Worm (Caenorhabditis elegans) whole organism, young adult: ENCODE results near the gene K04C2.2.
A peak's percentile ranks its signal among the peaks of the same experiment; 100 is the strongest.

Source experiments
- B0261.1 ChIP-seq: sonication (generic microtip); optimal IDR thresholded peaks from 2 replicates; lab custom pipeline; 2016; ENCODE audit warnings: mild to moderate bottlenecking, missing genetic modification characterization, moderate library complexity, missing compliant biosample characterization
- B0336.3 ChIP-seq: fragments of 200-800 bp; sonication (Bioruptor generic); IDR thresholded peaks from 2 replicates; pipeline ENCODE4 v1.3.6; 2022; ENCODE audit warnings: missing genetic modification characterization, missing compliant biosample characterization
- D2030.7 ChIP-seq: fragments of 200-800 bp; sonication (Bioruptor generic); IDR thresholded peaks from 2 replicates; pipeline ENCODE4 v1.3.6; 2022; ENCODE audit warnings: missing genetic modification reagents, missing genetic modification characterization, missing compliant biosample characterization
- F23B12.7 ChIP-seq: sonication (generic microtip); optimal IDR thresholded peaks from 2 replicates; lab custom pipeline; 2017; ENCODE audit warnings: missing genetic modification characterization, mild to moderate bottlenecking, missing compliant biosample characterization, antibody characterized with exemption, moderate library complexity; ENCODE audit not compliant: insufficient read depth
- F37B4.10 ChIP-seq: fragments of 200-800 bp; sonication (Bioruptor generic); IDR thresholded peaks from 2 replicates; pipeline ENCODE4 v1.3.6; 2022; ENCODE audit warnings: missing genetic modification characterization, missing compliant biosample characterization
- F39B2.1 ChIP-seq: fragments of 200-800 bp; sonication (Bioruptor generic); IDR thresholded peaks from 2 replicates; pipeline ENCODE4 v1.3.6; 2022; ENCODE audit warnings: missing genetic modification reagents, missing genetic modification characterization, missing compliant biosample characterization
- F52B5.7 ChIP-seq: sonication (generic microtip); optimal IDR thresholded peaks from 2 replicates; lab custom pipeline; 2016; ENCODE audit warnings: mild to moderate bottlenecking, missing genetic modification characterization, missing compliant biosample characterization
- K11D2.4 ChIP-seq: fragments of 200-800 bp; sonication (Bioruptor generic); IDR thresholded peaks from 2 replicates; pipeline ENCODE4 v1.3.6; 2022; ENCODE audit warnings: missing genetic modification reagents, missing genetic modification characterization, missing compliant biosample characterization
- T26A5.8 ChIP-seq: sonication (generic microtip); optimal IDR thresholded peaks from 2 replicates; lab custom pipeline; 2016; ENCODE audit warnings: missing genetic modification characterization, missing compliant biosample characterization
- Y79H2A.3 ChIP-seq: fragments of 200-800 bp; sonication (Bioruptor generic); conservative IDR thresholded peaks from 2 replicates; pipeline ENCODE4 v1.3.6; 2022; ENCODE audit warnings: missing genetic modification reagents, missing genetic modification characterization, missing compliant biosample characterization
- Y95B8A.8 ChIP-seq: fragments of 200-800 bp; sonication (Bioruptor generic); IDR thresholded peaks from 2 replicates; pipeline ENCODE4 v1.3.6; 2022; ENCODE audit warnings: missing genetic modification reagents, missing genetic modification characterization, missing compliant biosample characterization
- attf-5 ChIP-seq: fragments of 200-800 bp; sonication (Bioruptor generic); optimal IDR thresholded peaks from 2 replicates; lab custom pipeline; 2018; ENCODE audit warnings: mild to moderate bottlenecking, missing genetic modification characterization, missing compliant biosample characterization
- cebp-1 ChIP-seq, 2 experiments: fragments of 200-800 bp in 1 of 2; sonication (Bioruptor generic) in 1 of 2; sonication (generic microtip) in 1 of 2; IDR thresholded peaks in 1 of 2; optimal IDR thresholded peaks in 1 of 2; 2 replicates each; pipeline versions ENCODE4 v1.3.6 to Lab custom; 2017 to 2022; ENCODE audit warnings: missing compliant biosample characterization in 2 of 2, missing genetic modification characterization in 2 of 2, mild to moderate bottlenecking in 1 of 2, missing genetic modification reagents in 1 of 2, moderate library complexity in 1 of 2
- ceh-27 ChIP-seq: fragments of 200-800 bp; sonication (Bioruptor generic); optimal IDR thresholded peaks from 2 replicates; lab custom pipeline; 2018; ENCODE audit warnings: mild to moderate bottlenecking, missing genetic modification characterization, moderate library complexity, missing compliant biosample characterization
- ceh-58 ChIP-seq: fragments of 200-800 bp; sonication (Bioruptor generic); IDR thresholded peaks from 2 replicates; pipeline ENCODE4 v1.3.6; 2022; ENCODE audit warnings: missing genetic modification characterization, missing compliant biosample characterization
- ceh-79 ChIP-seq: sonication (generic microtip); optimal IDR thresholded peaks from 2 replicates; lab custom pipeline; 2017; ENCODE audit warnings: mild to moderate bottlenecking, missing genetic modification characterization, missing compliant biosample characterization
- die-1 ChIP-seq: sonication (generic microtip); optimal IDR thresholded peaks from 2 replicates; lab custom pipeline; 2016; ENCODE audit warnings: missing genotype, mild to moderate bottlenecking, missing genetic modification characterization, missing compliant biosample characterization
- efl-1 ChIP-seq: fragments of 150-350 bp; optimal IDR thresholded peaks from 2 replicates; lab custom pipeline; 2014; ENCODE audit warnings: missing biosample characterization, missing genetic modification reagents, missing genetic modification characterization
- ets-4 ChIP-seq: fragments of 200-800 bp; sonication (Bioruptor generic); optimal IDR thresholded peaks from 2 replicates; lab custom pipeline; 2018; ENCODE audit warnings: mild to moderate bottlenecking, missing genetic modification characterization, missing compliant biosample characterization
- hmg-1.2 ChIP-seq: fragments of 200-800 bp; sonication (Bioruptor generic); IDR thresholded peaks from 2 replicates; pipeline ENCODE4 v1.3.6; 2022; ENCODE audit warnings: missing genetic modification reagents, missing genetic modification characterization, missing compliant biosample characterization
- hsf-1 ChIP-seq: fragments of 200-800 bp; sonication (Bioruptor generic); IDR thresholded peaks from 2 replicates; pipeline ENCODE4 v1.3.6; 2022; ENCODE audit warnings: missing genetic modification reagents, missing genetic modification characterization, missing compliant biosample characterization
- let-526 ChIP-seq: fragments of 200-800 bp; sonication (Bioruptor generic); IDR thresholded peaks from 2 replicates; pipeline ENCODE4 v1.3.6; 2022; ENCODE audit warnings: missing genetic modification reagents, missing genetic modification characterization, missing compliant biosample characterization
- lin-35 ChIP-seq, 3 experiments: fragments of 150-350 bp in 2 of 3; sonication (generic microtip) in 1 of 3; optimal IDR thresholded peaks; 2 replicates each; lab custom pipeline; 2014 to 2018; ENCODE audit warnings: missing biosample characterization in 3 of 3, missing genetic modification characterization in 3 of 3, missing genetic modification reagents in 3 of 3
- lin-54 ChIP-seq: fragments of 200-800 bp; sonication (Bioruptor generic); optimal IDR thresholded peaks from 2 replicates; lab custom pipeline; 2018; ENCODE audit warnings: mild to moderate bottlenecking, missing genetic modification characterization, missing compliant biosample characterization
- lsl-1 ChIP-seq: fragments of 200-800 bp; sonication (Bioruptor generic); optimal IDR thresholded peaks from 2 replicates; lab custom pipeline; 2018; ENCODE audit warnings: mild to moderate bottlenecking, missing genetic modification characterization, moderate library complexity, missing compliant biosample characterization
- madf-10 ChIP-seq: sonication (generic microtip); optimal IDR thresholded peaks from 2 replicates; lab custom pipeline; 2016; ENCODE audit warnings: mild to moderate bottlenecking, missing genetic modification characterization, missing compliant biosample characterization
- madf-3 ChIP-seq: fragments of 200-800 bp; sonication (Bioruptor generic); IDR thresholded peaks from 2 replicates; pipeline ENCODE4 v1.3.6; 2022; ENCODE audit warnings: missing genetic modification reagents, missing genetic modification characterization, missing compliant biosample characterization
- madf-8 ChIP-seq: fragments of 200-800 bp; sonication (Bioruptor generic); conservative IDR thresholded peaks from 2 replicates; pipeline ENCODE4 v1.3.6; 2022; ENCODE audit warnings: missing genetic modification reagents, missing genetic modification characterization, missing compliant biosample characterization
- mcd-1 ChIP-seq: fragments of 200-800 bp; sonication (Bioruptor generic); IDR thresholded peaks from 2 replicates; pipeline ENCODE4 v1.3.6; 2022; ENCODE audit warnings: missing genetic modification reagents, missing genetic modification characterization, missing compliant biosample characterization
- mxl-1 ChIP-seq: sonication (generic microtip); optimal IDR thresholded peaks from 2 replicates; lab custom pipeline; 2016; ENCODE audit warnings: missing genetic modification characterization, missing compliant biosample characterization
- nfya-2 ChIP-seq: fragments of 200-800 bp; sonication (Bioruptor generic); IDR thresholded peaks from 2 replicates; pipeline ENCODE4 v1.3.6; 2022; ENCODE audit warnings: missing genetic modification reagents, missing genetic modification characterization, missing compliant biosample characterization
- nfyb-1 ChIP-seq: fragments of 200-800 bp; sonication (Bioruptor generic); IDR thresholded peaks from 2 replicates; pipeline ENCODE4 v1.3.6; 2022; ENCODE audit warnings: missing genetic modification reagents, missing genetic modification characterization, missing compliant biosample characterization
- nhr-120 ChIP-seq: fragments of 200-800 bp; sonication (Bioruptor generic); IDR thresholded peaks from 2 replicates; pipeline ENCODE4 v1.3.6; 2022; ENCODE audit warnings: missing genetic modification characterization, missing compliant biosample characterization
- nhr-27 ChIP-seq: fragments of 200-800 bp; sonication (Bioruptor generic); optimal IDR thresholded peaks from 2 replicates; lab custom pipeline; 2018; ENCODE audit warnings: mild to moderate bottlenecking, missing genetic modification characterization, moderate library complexity, missing compliant biosample characterization
- nhr-80 ChIP-seq: sonication (generic microtip); optimal IDR thresholded peaks from 2 replicates; lab custom pipeline; 2016; ENCODE audit warnings: missing genetic modification characterization, missing compliant biosample characterization
- nhr-90 ChIP-seq: sonication (generic microtip); optimal IDR thresholded peaks from 2 replicates; lab custom pipeline; 2016; ENCODE audit warnings: missing genotype, mild to moderate bottlenecking, missing genetic modification characterization, missing compliant biosample characterization
- pbrm-1 ChIP-seq: fragments of 200-800 bp; sonication (Bioruptor generic); IDR thresholded peaks from 2 replicates; pipeline ENCODE4 v1.3.6; 2022; ENCODE audit warnings: missing genetic modification reagents, missing genetic modification characterization, missing compliant biosample characterization
- pha-4 ChIP-seq: fragments of 150-350 bp; sonication (generic microtip); optimal IDR thresholded peaks from 2 replicates; lab custom pipeline; 2014; ENCODE audit warnings: missing biosample characterization, missing genetic modification reagents, missing genetic modification characterization
- rec-8 ChIP-seq, 2 experiments: sonication (generic microtip); optimal IDR thresholded peaks; 2 replicates each; lab custom pipeline; 2016; ENCODE audit warnings: mild to moderate bottlenecking in 2 of 2, missing genetic modification characterization in 2 of 2, missing genetic modification reagents in 2 of 2, missing genotype in 2 of 2, missing biosample characterization in 1 of 2, missing compliant biosample characterization in 1 of 2, moderate library complexity in 1 of 2
- snpc-1.1 ChIP-seq: sonication (generic microtip); optimal IDR thresholded peaks from 2 replicates; lab custom pipeline; 2017; ENCODE audit warnings: missing genetic modification characterization, mild to moderate bottlenecking, missing compliant biosample characterization, antibody characterized with exemption, moderate library complexity, missing genotype, missing genetic modification reagents; ENCODE audit not compliant: insufficient read depth
- snpc-1.3 ChIP-seq: sonication (generic microtip); optimal IDR thresholded peaks from 2 replicates; lab custom pipeline; 2017; ENCODE audit warnings: missing genetic modification characterization, mild to moderate bottlenecking, missing compliant biosample characterization, antibody characterized with exemption, moderate library complexity, missing genotype, missing genetic modification reagents; ENCODE audit not compliant: insufficient read depth
- snpc-3.4 ChIP-seq: sonication (generic microtip); optimal IDR thresholded peaks from 2 replicates; lab custom pipeline; 2017; ENCODE audit warnings: missing genetic modification characterization, mild to moderate bottlenecking, missing compliant biosample characterization, antibody characterized with exemption, moderate library complexity, missing genotype, missing genetic modification reagents
- xnd-1 ChIP-seq: sonication (generic microtip); optimal IDR thresholded peaks from 2 replicates; lab custom pipeline; 2016; ENCODE audit warnings: missing genotype, missing genetic modification reagents, missing genetic modification characterization, missing compliant biosample characterization
- ztf-25 ChIP-seq: fragments of 200-800 bp; sonication (Bioruptor generic); IDR thresholded peaks from 2 replicates; pipeline ENCODE4 v1.3.6; 2022; ENCODE audit warnings: missing genetic modification reagents, missing genetic modification characterization, missing compliant biosample characterization
- ztf-26 ChIP-seq: sonication (generic microtip); optimal IDR thresholded peaks from 2 replicates; lab custom pipeline; 2017; ENCODE audit warnings: missing genetic modification characterization, missing compliant biosample characterization
- ztf-6 ChIP-seq: fragments of 200-800 bp; sonication (Bioruptor generic); IDR thresholded peaks from 2 replicates; pipeline ENCODE4 v1.3.6; 2022; ENCODE audit warnings: missing genetic modification reagents, missing genetic modification characterization, missing compliant biosample characterization

K04C2.2 gene

DNA sequence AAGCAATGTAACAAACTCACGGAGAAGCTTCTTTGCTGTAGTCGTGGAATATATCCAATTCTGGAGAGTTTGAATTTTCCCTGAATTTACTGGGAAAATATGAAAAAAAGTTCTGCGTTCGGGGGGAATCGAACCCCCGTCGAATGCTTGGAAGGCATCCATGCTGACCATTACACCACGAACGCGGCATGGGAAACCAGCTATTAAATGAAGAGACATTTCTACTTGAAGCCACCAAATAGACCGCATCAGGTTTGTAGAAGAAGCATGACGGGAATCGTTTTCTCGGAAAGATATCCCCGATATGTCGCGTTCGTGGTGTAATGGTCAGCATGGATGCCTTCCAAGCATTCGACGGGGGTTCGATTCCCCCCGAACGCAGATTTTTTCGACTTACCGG is 1.1 kb upstream of the K04C2.2 start (continued):
- TF ChIP-seq ets-4 (GFP tag; lab: Kevin White, UChicago) (no peak), F39B2.1 (GFP tag; lab: Robert Waterston, UW) (no peak), ztf-6 (GFP tag; lab: Robert Waterston, UW) (no peak), lin-54 (GFP tag; lab: Kevin White, UChicago) (peak; percentile 15), ceh-79 (tag; lab: Kevin White, UChicago) (no peak), K11D2.4 (GFP tag; lab: Robert Waterston, UW) (no peak), ztf-26 (tag; lab: Kevin White, UChicago) (peak; percentile 26), F52B5.7 (tag; lab: Kevin White, UChicago) (no peak), ztf-25 (GFP tag; lab: Robert Waterston, UW) (0 out of 2 replicates have a peak, but pooled peaks have one; percentile 7), nfya-2 (GFP tag; lab: Robert Waterston, UW) (no peak), pha-4 (tag; lab: Kevin White, UChicago) (no peak), cebp-1 (GFP tag; IDR thresholded peaks at IDR 0.05; lab: Robert Waterston, UW) (no peak), cebp-1 (tag; optimal IDR thresholded peaks at IDR 0.05; lab: Kevin White, UChicago) (peak; percentile 50), snpc-1.3 (peak; percentile 13), D2030.7 (GFP tag; lab: Robert Waterston, UW) (0 out of 2 replicates have a peak, but pooled peaks have one; percentile 22), F37B4.10 (GFP tag; lab: Robert Waterston, UW) (no peak), nfyb-1 (peak; percentile 67; the same call in 1 of the 2 replicates), attf-5 (GFP tag; lab: Kevin White, UChicago) (no peak), snpc-3.4 (tag; lab: Kevin White, UChicago) (peak; percentile 8), nhr-120 (GFP tag; lab: Robert Waterston, UW) (no peak), lsl-1 (peak; percentile 20), die-1 (tag; lab: Kevin White, UChicago) (peak; percentile 75), T26A5.8 (no peak), madf-10 (peak; percentile 5), madf-3 (GFP tag; lab: Robert Waterston, UW) (0 out of 2 replicates have a peak, but pooled peaks have one; percentile 19), Y79H2A.3 (GFP tag; lab: Robert Waterston, UW) (no peak), let-526 (GFP tag; lab: Robert Waterston, UW) (peak; percentile 53; the same call in 1 of the 2 replicates), ceh-58 (0 out of 2 replicates have a peak, but pooled peaks have one; percentile 3), pbrm-1 (GFP tag; lab: Robert Waterston, UW) (0 out of 2 replicates have a peak, but pooled peaks have one; percentile 50), B0261.1 (tag; lab: Kevin White, UChicago) (peak; percentile 74), mcd-1 (GFP tag; lab: Robert Waterston, UW) (peak; percentile 43; the same call in 1 of the 2 replicates), nhr-27 (no peak), efl-1 (GFP tag; lab: Kevin White, UChicago) (no peak), mxl-1 (peak; percentile 9), xnd-1 (tag; lab: Kevin White, UChicago) (no peak), F23B12.7 (tag; lab: Kevin White, UChicago) (peak; percentile 65), hsf-1 (no peak), nhr-80 (no peak), Y95B8A.8 (GFP tag; lab: Robert Waterston, UW) (no peak), nhr-90 (peak; percentile 75), lin-35 (GFP tag; optimal IDR thresholded peaks at IDR 0.05; lab: Kevin White, UChicago) (peak in 1 of 3 experiments; percentile 40), hmg-1.2 (GFP tag; lab: Robert Waterston, UW) (peak; percentile 59), rec-8 (tag; optimal IDR thresholded peaks at IDR 0.05; lab: Kevin White, UChicago) (peak in 1 of 2 experiments; percentile 43), madf-8 (GFP tag; lab: Robert Waterston, UW) (no peak), ceh-27 (no peak), B0336.3 (GFP tag; lab: Robert Waterston, UW) (no peak), snpc-1.1 (tag; lab: Kevin White, UChicago) (no peak)
